Fruit fly (Drosophila melanogaster): Measurements from ENCODE around the gene Mst27D.

Mst27D gene

DNA sequence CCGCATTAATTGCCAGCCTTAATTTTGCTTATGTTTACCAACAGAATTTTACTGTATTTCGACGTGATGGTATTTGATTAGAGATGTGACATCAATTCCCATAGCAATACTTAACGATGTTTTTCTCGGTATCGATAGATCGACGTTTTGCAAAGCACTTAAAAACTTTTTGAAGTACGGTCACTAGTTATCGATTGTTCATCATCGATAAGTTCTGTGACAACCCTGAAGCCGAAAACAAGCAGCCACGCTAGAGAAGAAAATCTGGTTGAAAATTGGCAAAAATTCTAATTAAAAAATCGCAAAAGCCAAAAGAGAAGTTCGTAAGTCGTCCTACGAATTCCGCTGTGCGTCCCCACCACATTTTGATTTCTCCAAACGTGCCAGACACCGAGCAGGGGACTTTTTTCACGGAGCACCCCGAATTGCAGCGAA lies 28.1 kb downstream of the Mst27D start, which contains the start of the genes Rab30 and Caper (continued):
- no peak for TF ChIP-seq Trl (optimal IDR thresholded peaks at IDR 0.05)
- peak; percentile 81 for TF ChIP-seq Trl (GFP tag; optimal IDR thresholded peaks at IDR 0.05)
- no peak for TF ChIP-seq CG6254 (GFP tag; optimal IDR thresholded peaks at IDR 0.05)
- no peak for TF ChIP-seq sima (GFP tag; optimal IDR thresholded peaks at IDR 0.05)
- peak; percentile 73 for TF ChIP-seq Sin3A (optimal IDR thresholded peaks at IDR 0.05)
- no peak for TF ChIP-seq hkb (optimal IDR thresholded peaks at IDR 0.05)
- no peak; the same call in 1 of the 2 replicates for TF ChIP-seq hkb (GFP tag; IDR thresholded peaks at IDR 0.05)
- peak; percentile 88 for TF ChIP-seq NFAT (GFP tag; IDR thresholded peaks at IDR 0.05)
- TF ChIP-seq CG3163 (GFP tag; optimal IDR thresholded peaks at IDR 0.05), result peak; percentile 29
- peak; percentile 33 for TF ChIP-seq CG12104 (GFP tag; optimal IDR thresholded peaks at IDR 0.05)
- no peak for TF ChIP-seq eve (GFP tag; optimal IDR thresholded peaks at IDR 0.05)
- TF ChIP-seq ken (GFP tag; IDR thresholded peaks at IDR 0.05), result peak; percentile 52; the same call in 1 of the 3 replicates
- TF ChIP-seq CG5953 (GFP tag; IDR thresholded peaks at IDR 0.05), result no peak
- TF ChIP-seq CG4617 (GFP tag; optimal IDR thresholded peaks at IDR 0.05; ENCODE audit: borderline replicate concordance), result peak; percentile 91
- peak; percentile 65; the same call in 2 of the 3 replicates for TF ChIP-seq zfh1 (GFP tag; IDR thresholded peaks at IDR 0.05)
- peak; percentile 38; the same call in 1 of the 4 replicates for TF ChIP-seq Gug (GFP tag; IDR thresholded peaks at IDR 0.05)
- no peak for TF ChIP-seq sisA (GFP tag; IDR thresholded peaks at IDR 0.05)
- TF ChIP-seq Med (GFP tag), result peak; percentile 95
- no peak for TF ChIP-seq CG10274 (GFP tag; optimal IDR thresholded peaks at IDR 0.05)
- no peak for TF ChIP-seq lab (GFP tag; optimal IDR thresholded peaks at IDR 0.05)
- peak; percentile 98 for TF ChIP-seq nerfin-1 (tag; optimal IDR thresholded peaks at IDR 0.05)
- no peak for TF ChIP-seq CG1529 (GFP tag; optimal IDR thresholded peaks at IDR 0.05)
- peak; percentile 98 for TF ChIP-seq chinmo (GFP tag; IDR thresholded peaks at IDR 0.05; ENCODE audit: partially characterized antibody)
- no peak for TF ChIP-seq Kr (GFP tag; optimal IDR thresholded peaks at IDR 0.05)
- no peak for TF ChIP-seq gt (GFP tag; IDR thresholded peaks at IDR 0.05)
- no peak for TF ChIP-seq nau (GFP tag; optimal IDR thresholded peaks at IDR 0.05)
- TF ChIP-seq HmgZ (tag; optimal IDR thresholded peaks at IDR 0.05), result peak; percentile 90
- peak; percentile 33 for TF ChIP-seq CG18011 (GFP tag; optimal IDR thresholded peaks at IDR 0.05)
- peak; percentile 35 for TF ChIP-seq CG16863 (GFP tag; optimal IDR thresholded peaks at IDR 0.05)
- TF ChIP-seq fd3F (GFP tag; optimal IDR thresholded peaks at IDR 0.05), result no peak
- no peak for TF ChIP-seq Ssrp (tag; optimal IDR thresholded peaks at IDR 0.05)
- peak; percentile 49 for TF ChIP-seq tx (GFP tag; optimal IDR thresholded peaks at IDR 0.05)
- peak; percentile 19 for TF ChIP-seq salm (tag; optimal IDR thresholded peaks at IDR 0.05)
- TF ChIP-seq CG8359 (GFP tag; optimal IDR thresholded peaks at IDR 0.05; ENCODE audit: borderline replicate concordance), result no peak
- TF ChIP-seq CG8281 (tag; optimal IDR thresholded peaks at IDR 0.05), result no peak
- TF ChIP-seq CG12299 (tag; optimal IDR thresholded peaks at IDR 0.05), result peak; percentile 55
- peak; percentile 71 for TF ChIP-seq chn (GFP tag; optimal IDR thresholded peaks at IDR 0.05)
- no peak for TF ChIP-seq gsb (GFP tag; IDR thresholded peaks at IDR 0.05)
- no peak for TF ChIP-seq CG7271 (tag; optimal IDR thresholded peaks at IDR 0.05)
- peak; percentile 99 for TF ChIP-seq CG6791 (GFP tag; IDR thresholded peaks at IDR 0.05; ENCODE audit: partially characterized antibody)
- no peak for TF ChIP-seq Awh (GFP tag; IDR thresholded peaks at IDR 0.05)
- no peak for TF ChIP-seq CG8478 (optimal IDR thresholded peaks at IDR 0.05)
- no peak for TF ChIP-seq HLHmδ (GFP tag; optimal IDR thresholded peaks at IDR 0.05)
- no peak for TF ChIP-seq CG8388 (GFP tag; optimal IDR thresholded peaks at IDR 0.05)
- TF ChIP-seq C15 (GFP tag; IDR thresholded peaks at IDR 0.05), result no peak
- peak; percentile 98 for TF ChIP-seq CG14860 (GFP tag; IDR thresholded peaks at IDR 0.05; ENCODE audit: partially characterized antibody)
- TF ChIP-seq oc (tag; optimal IDR thresholded peaks at IDR 0.05), result no peak
- TF ChIP-seq tna (GFP tag; IDR thresholded peaks at IDR 0.05; ENCODE audit: partially characterized antibody), result peak; percentile 96
- TF ChIP-seq CG17186 (GFP tag; optimal IDR thresholded peaks at IDR 0.05), result no peak
- peak; percentile 83 for TF ChIP-seq Rfx (GFP tag; IDR thresholded peaks at IDR 0.05)
- TF ChIP-seq maf-S (GFP tag; optimal IDR thresholded peaks at IDR 0.05), result peak; percentile 69
- peak; percentile 11; the same call in 1 of the 2 replicates for TF ChIP-seq CG17328 (GFP tag; IDR thresholded peaks at IDR 0.05)

All from whole organism, embryonic.